Fruit fly (Drosophila melanogaster) whole organism: ENCODE data around the gene CG34376.

ENCODE experiments used
- CG8478 ChIP-seq: fragments of >200 bp; optimal IDR thresholded peaks from 2 replicates; lab custom pipeline; 2018; ENCODE audit warnings: inconsistent platforms
- pan ChIP-seq: fragments of >200 bp; optimal IDR thresholded peaks from 2 replicates; lab custom pipeline; 2017
- psq ChIP-seq: fragments of >200 bp; optimal IDR thresholded peaks from 2 replicates; lab custom pipeline; 2017
- usp ChIP-seq: fragments of >200 bp; optimal IDR thresholded peaks from 2 replicates; lab custom pipeline; 2017; ENCODE audit warnings: missing biosample characterization, missing genetic modification characterization, mixed read lengths

DNA sequence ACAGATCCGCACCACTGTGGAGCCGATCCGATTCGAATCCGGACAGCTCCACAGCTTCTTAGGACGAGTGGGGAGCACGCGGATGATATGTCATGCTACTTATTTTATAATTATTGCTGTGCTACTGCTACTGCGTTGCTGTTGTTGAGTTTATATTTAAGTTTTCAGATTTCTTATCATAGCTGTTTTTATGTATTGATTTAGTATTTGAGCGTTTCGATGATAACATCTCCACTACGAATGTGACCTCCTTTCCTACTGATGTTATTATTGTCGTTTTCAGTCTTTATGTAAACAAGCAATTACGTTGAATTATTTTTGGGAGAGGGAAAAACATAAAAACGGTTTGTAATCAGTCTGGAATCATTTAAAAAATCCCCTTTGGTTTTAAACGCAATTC is 8.1 kb downstream of the CG34376 start:
- no peak for TF ChIP-seq CG8478 (lab: Kevin White, UChicago)
- no peak for TF ChIP-seq usp
- TF ChIP-seq pan (lab: Kevin White, UChicago), result no peak
- TF ChIP-seq psq, result no peak
